Worm (Caenorhabditis elegans): ENCODE results near the gene T24B8.4.

Gene T24B8.4

ce11 chrII:9107095-9107769, 36.6 kb upstream of the T24B8.4 start, which contains the start of gene dyrb-1:
Gene dyrb-1, minus strand, starts transcription at chrII:9107145.
- peak; percentile 89 for TF ChIP-seq unc-42 (tag; optimal IDR thresholded peaks at IDR 0.05)
- TF ChIP-seq nfya-1 (tag; optimal IDR thresholded peaks at IDR 0.05) = no peak

DNA sequence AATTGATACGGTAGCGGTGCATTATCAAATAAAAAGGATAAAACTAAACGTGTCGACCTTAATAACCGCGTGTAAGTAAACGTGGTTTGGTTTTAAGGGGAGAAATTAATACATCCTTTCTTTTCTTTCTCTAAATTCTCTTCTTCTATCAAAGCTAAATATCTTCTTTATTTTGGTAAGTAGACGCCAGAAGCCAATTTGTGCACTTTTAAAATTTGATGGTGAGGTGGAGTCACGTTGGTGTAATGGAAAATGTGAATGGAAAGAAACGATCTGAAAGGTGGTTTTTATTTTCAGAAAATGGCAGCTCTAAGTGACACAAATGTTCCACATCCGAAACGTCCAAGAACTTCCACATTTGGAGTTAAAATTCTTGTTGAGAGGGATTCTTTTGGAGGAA, 30.2 kb upstream of the T24B8.4 start, which contains the start of gene T24H10.5:
TSS of gene T24H10.5 (plus strand) at position 301 of the 400 bp plus-strand sequence.
- TF ChIP-seq ztf-16 (tag; optimal IDR thresholded peaks at IDR 0.05) = no peak

DNA sequence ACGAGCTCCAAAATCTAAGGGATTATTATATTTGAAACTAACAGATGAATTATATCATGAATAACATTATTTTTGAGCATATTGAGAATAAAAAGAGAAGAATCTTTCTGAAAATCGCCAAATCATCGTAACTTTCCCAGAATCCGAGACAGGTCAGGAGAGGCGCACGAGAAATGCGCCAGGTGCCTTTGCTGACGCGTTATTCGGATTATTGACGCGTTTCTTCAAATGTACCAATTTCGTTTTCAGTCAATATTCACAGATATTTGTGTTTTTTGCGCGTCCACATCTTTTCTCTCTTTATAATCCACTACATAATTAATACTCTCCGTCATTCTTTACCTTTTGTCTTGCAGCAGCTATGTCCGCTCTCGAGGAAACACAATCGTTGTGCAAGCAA, 28.4 kb upstream of the T24B8.4 start, which contains the start of gene T24H10.1:
TSS of gene T24H10.1 (plus strand) at position 355 of the 400 bp plus-strand sequence.
- TF ChIP-seq ceh-48 (tag; optimal IDR thresholded peaks at IDR 0.05) (peak; percentile 58), unc-42 (tag; optimal IDR thresholded peaks at IDR 0.05) (peak; percentile 17), odd-2 (tag; optimal IDR thresholded peaks at IDR 0.05) (no peak), tbx-7 (tag; optimal IDR thresholded peaks at IDR 0.05) (no peak), hlh-30 (tag; optimal IDR thresholded peaks at IDR 0.05; ENCODE audit: insufficient read depth) (peak; percentile 21), tbx-2 (tag; optimal IDR thresholded peaks at IDR 0.05) (peak; percentile 14), pax-1 (tag; optimal IDR thresholded peaks at IDR 0.05) (no peak)

DNA sequence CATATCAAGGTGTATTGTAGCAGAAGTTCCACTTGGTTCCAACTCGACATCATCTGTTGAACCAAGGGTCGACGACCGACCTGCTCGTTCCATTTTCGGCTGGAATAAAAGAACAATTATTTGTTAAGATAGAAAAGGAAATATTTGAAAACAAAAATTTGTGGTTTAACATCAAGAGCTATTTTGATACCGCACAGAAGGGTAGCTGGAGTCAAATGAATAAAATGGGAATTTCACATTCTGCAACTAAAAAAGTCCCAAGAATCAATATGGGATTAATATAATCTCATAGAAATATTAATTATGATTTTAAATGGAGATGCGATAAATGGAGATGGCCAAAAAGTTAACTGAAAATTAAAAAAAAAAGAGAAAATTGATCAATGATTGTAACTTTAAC, 27.9 kb upstream of the T24B8.4 start, which contains the start of gene clh-5:
TSS of gene clh-5 (minus strand) at position 101 of the 400 bp plus-strand sequence.
- TF ChIP-seq ceh-24 (tag; optimal IDR thresholded peaks at IDR 0.05) (no peak), ceh-19 (GFP tag; optimal IDR thresholded peaks at IDR 0.05) (no peak), hlh-30 (tag; optimal IDR thresholded peaks at IDR 0.05; ENCODE audit: insufficient read depth) (no peak), pax-1 (tag; optimal IDR thresholded peaks at IDR 0.05) (no peak), madf-2 (tag; optimal IDR thresholded peaks at IDR 0.05) (no peak), ceh-34 (tag; optimal IDR thresholded peaks at IDR 0.05) (no peak), ceh-14 (tag; optimal IDR thresholded peaks at IDR 0.05) (no peak), ets-4 (tag; optimal IDR thresholded peaks at IDR 0.05) (no peak), unc-55 (GFP tag; optimal IDR thresholded peaks at IDR 0.05) (no peak), syd-9 (tag; optimal IDR thresholded peaks at IDR 0.05) (no peak), K02D7.2 (tag; optimal IDR thresholded peaks at IDR 0.05) (no peak), hlh-6 (tag; optimal IDR thresholded peaks at IDR 0.05) (no peak), F13H6.1 (tag; optimal IDR thresholded peaks at IDR 0.05) (no peak), rnt-1 (tag; optimal IDR thresholded peaks at IDR 0.05) (no peak), ama-1 (optimal IDR thresholded peaks at IDR 0.05) (no peak)

DNA sequence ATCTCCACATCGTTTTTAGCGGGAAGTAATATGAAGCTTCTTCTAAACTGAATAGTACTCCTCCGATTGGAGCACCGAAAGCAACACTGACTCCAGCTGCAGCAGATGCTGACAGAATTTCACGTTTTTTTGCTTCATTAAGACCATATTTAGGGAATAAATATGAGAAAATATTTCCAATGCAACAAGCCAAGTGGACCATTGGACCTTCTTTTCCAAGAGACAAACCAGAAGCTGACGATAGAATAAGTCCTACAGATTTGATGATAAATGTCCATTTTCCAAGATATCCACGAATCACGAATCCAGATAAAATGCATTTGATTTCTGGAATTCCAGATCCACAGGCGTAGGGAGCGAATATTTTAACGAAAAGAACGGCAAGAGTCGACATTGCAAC, 26.7 kb upstream of the T24B8.4 start:
- TF ChIP-seq ceh-31 (tag; optimal IDR thresholded peaks at IDR 0.05) (no peak), tbx-2 (tag; optimal IDR thresholded peaks at IDR 0.05) (no peak), nhr-11 (tag; optimal IDR thresholded peaks at IDR 0.05) (no peak), ttx-3 (tag; optimal IDR thresholded peaks at IDR 0.05) (no peak), K02D7.2 (tag; optimal IDR thresholded peaks at IDR 0.05) (no peak), ceh-24 (tag; optimal IDR thresholded peaks at IDR 0.05) (no peak), sdc-2 (tag; optimal IDR thresholded peaks at IDR 0.05) (no peak)

ce11 chrII:9094247-9094790, 23.7 kb upstream of the T24B8.4 start:
- TF ChIP-seq ceh-34 (tag; optimal IDR thresholded peaks at IDR 0.05) (no peak), odd-2 (tag; optimal IDR thresholded peaks at IDR 0.05) (no peak), C08G9.2 (tag; optimal IDR thresholded peaks at IDR 0.05) (no peak), ceh-48 (tag; optimal IDR thresholded peaks at IDR 0.05) (no peak), unc-3 (GFP tag; conservative IDR thresholded peaks at IDR 0.05) (no peak), unc-3 (tag; optimal IDR thresholded peaks at IDR 0.05) (no peak), ceh-14 (tag; optimal IDR thresholded peaks at IDR 0.05) (no peak), ceh-2 (tag; optimal IDR thresholded peaks at IDR 0.05) (no peak), dve-1 (tag; optimal IDR thresholded peaks at IDR 0.05) (no peak), zip-5 (tag; optimal IDR thresholded peaks at IDR 0.05) (no peak), fax-1 (tag; optimal IDR thresholded peaks at IDR 0.05) (no peak), ceh-19 (GFP tag; optimal IDR thresholded peaks at IDR 0.05) (no peak), ceh-6 (GFP tag; optimal IDR thresholded peaks at IDR 0.05) (no peak), K02D7.2 (tag; optimal IDR thresholded peaks at IDR 0.05) (no peak), hlh-8 (tag; optimal IDR thresholded peaks at IDR 0.05) (no peak), hlh-15 (tag; optimal IDR thresholded peaks at IDR 0.05) (no peak)

Data from whole organism, late embryonic.